ENCODE assay signal across 1 worm cellular context in the genomic region with DNA sequence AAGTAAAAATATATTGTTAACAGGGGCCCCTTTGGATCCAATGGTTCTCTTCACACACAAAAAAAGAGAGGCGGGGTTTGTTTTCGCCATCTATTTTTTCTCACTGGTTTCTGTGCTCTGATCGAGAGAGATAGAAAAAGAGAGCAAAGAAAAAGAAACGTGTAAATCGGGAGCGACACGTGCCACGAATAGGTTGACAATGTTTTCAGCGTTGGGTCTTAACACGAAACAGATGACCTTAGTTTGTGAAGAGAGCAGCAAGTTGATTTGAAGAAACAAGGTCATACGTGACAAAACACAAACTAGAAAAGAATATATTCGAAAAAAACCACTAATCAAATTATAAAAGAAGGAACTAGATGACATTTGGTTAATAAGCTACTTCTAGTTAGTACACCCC.
TF ChIP-seq lines count a peak whose summit lies in the region.

TSS of gene lin-45 (minus strand) at position 82 of the 400 bp plus-strand sequence.

TF ChIP-seq in whole organism, L1 larva, 84 proteins besides CTCF, POLR2A, EP300 and RAD21 (continued from another document):
- TF ChIP-seq fkh-10 (GFP tag; optimal IDR thresholded peaks at IDR 0.05; lab: Kevin White, UChicago) (no peak), isw-1 (GFP tag; IDR thresholded peaks at IDR 0.05; lab: Robert Waterston, UW) (no peak), lin-14 (GFP tag; optimal IDR thresholded peaks at IDR 0.05; lab: Kevin White, UChicago) (peak; percentile 54), nhr-19 (GFP tag; conservative IDR thresholded peaks at IDR 0.05; lab: Robert Waterston, UW) (peak; percentile 24; the same call in 1 of the 2 replicates), egl-13 (tag; optimal IDR thresholded peaks at IDR 0.05; lab: Kevin White, UChicago) (no peak), ceh-88 (GFP tag; IDR thresholded peaks at IDR 0.05; lab: Robert Waterston, UW) (no peak), ceh-8 (GFP tag; optimal IDR thresholded peaks at IDR 0.05; lab: Kevin White, UChicago) (peak; percentile 14), rnt-1 (tag; optimal IDR thresholded peaks at IDR 0.05; lab: Kevin White, UChicago) (peak; percentile 42), lin-39 (tag; optimal IDR thresholded peaks at IDR 0.05; lab: Kevin White, UChicago) (no peak), sup-37 (GFP tag; optimal IDR thresholded peaks at IDR 0.05; lab: Kevin White, UChicago) (no peak), ceh-82 (tag; optimal IDR thresholded peaks at IDR 0.05; lab: Kevin White, UChicago) (no peak), unc-62 (GFP tag; optimal IDR thresholded peaks at IDR 0.05; lab: Kevin White, UChicago) (no peak), sox-4 (tag; optimal IDR thresholded peaks at IDR 0.05; lab: Kevin White, UChicago) (no peak), mef-2 (tag; optimal IDR thresholded peaks at IDR 0.05; lab: Kevin White, UChicago) (no peak), nhr-85 (tag; lab: Kevin White, UChicago) (no peak), blmp-1 (tag; optimal IDR thresholded peaks at IDR 0.05; lab: Kevin White, UChicago) (no peak), nhr-90 (tag; optimal IDR thresholded peaks at IDR 0.05; lab: Kevin White, UChicago; ENCODE audit: poor library complexity) (no peak), ets-5 (GFP tag; IDR thresholded peaks at IDR 0.05; lab: Robert Waterston, UW) (no peak), hlh-4 (tag; optimal IDR thresholded peaks at IDR 0.05; lab: Kevin White, UChicago) (no peak), mdl-1 (tag; optimal IDR thresholded peaks at IDR 0.05; lab: Kevin White, UChicago) (peak in 1 of 2 experiments; percentile 43), ceh-63 (GFP tag; optimal IDR thresholded peaks at IDR 0.05; lab: Kevin White, UChicago) (no peak), fkh-4 (tag; optimal IDR thresholded peaks at IDR 0.05; lab: Kevin White, UChicago; ENCODE audit: borderline replicate concordance) (peak; percentile 82), C16A3.4 (tag; optimal IDR thresholded peaks at IDR 0.05; lab: Kevin White, UChicago) (no peak), unc-130 (tag; optimal IDR thresholded peaks at IDR 0.05; lab: Kevin White, UChicago) (peak; percentile 31), tbx-2 (tag; optimal IDR thresholded peaks at IDR 0.05; lab: Kevin White, UChicago) (no peak), pax-3 (tag; optimal IDR thresholded peaks at IDR 0.05; lab: Kevin White, UChicago) (no peak), zip-4 (GFP tag; optimal IDR thresholded peaks at IDR 0.05; lab: Kevin White, UChicago) (no peak), nhr-12 (tag; optimal IDR thresholded peaks at IDR 0.05; lab: Kevin White, UChicago) (no peak), lsy-2 (tag; optimal IDR thresholded peaks at IDR 0.05; lab: Kevin White, UChicago) (peak in 1 of 2 experiments; percentile 12), nhr-237 (tag; optimal IDR thresholded peaks at IDR 0.05; lab: Kevin White, UChicago) (no peak), mep-1 (tag; optimal IDR thresholded peaks at IDR 0.05; lab: Kevin White, UChicago) (no peak), tlp-1 (tag; optimal IDR thresholded peaks at IDR 0.05; lab: Kevin White, UChicago) (no peak), unc-86 (tag; optimal IDR thresholded peaks at IDR 0.05; lab: Kevin White, UChicago) (no peak), nhr-20 (tag; optimal IDR thresholded peaks at IDR 0.05; lab: Kevin White, UChicago) (no peak), snu-23 (GFP tag; optimal IDR thresholded peaks at IDR 0.05; lab: Kevin White, UChicago) (peak; percentile 8)
